Fruit fly (Drosophila melanogaster): Measurements from ENCODE around the gene Fntb.
A peak's percentile ranks its signal among the peaks of the same experiment; 100 is the strongest.

The Fntb gene

DNA sequence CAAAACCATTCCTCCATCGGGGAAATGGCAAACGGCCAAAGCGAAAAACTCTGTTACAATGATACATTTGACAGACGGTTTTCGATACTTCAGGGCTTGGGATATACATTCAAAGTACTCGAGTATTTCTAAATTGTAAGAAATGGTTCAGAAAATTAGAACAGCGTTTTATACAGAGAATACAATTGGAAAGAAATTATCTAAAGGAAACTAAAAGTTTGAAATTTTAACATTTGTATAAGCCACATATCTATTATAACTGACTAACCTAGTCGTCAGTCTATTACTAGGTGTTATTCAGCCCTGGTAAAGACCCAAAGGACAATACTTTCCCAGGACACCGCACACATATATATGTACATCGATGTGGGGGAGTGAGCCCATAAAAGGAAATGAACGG lies 43.7 kb downstream of the Fntb start (continued):
- TF ChIP-seq CG1233 (GFP tag; optimal IDR thresholded peaks at IDR 0.05) (peak; percentile 17), CG14860 (GFP tag; IDR thresholded peaks at IDR 0.05; ENCODE audit: partially characterized antibody) (no peak), CG4404 (GFP tag; IDR thresholded peaks at IDR 0.05) (no peak), Nf-YC (tag; optimal IDR thresholded peaks at IDR 0.05) (peak; percentile 21), Dref (GFP tag; IDR thresholded peaks at IDR 0.05) (no peak), CG31365 (tag; optimal IDR thresholded peaks at IDR 0.05) (no peak), CG12299 (tag; optimal IDR thresholded peaks at IDR 0.05) (peak; percentile 49), CG14050 (GFP tag; IDR thresholded peaks at IDR 0.05) (no peak), mld (GFP tag; IDR thresholded peaks at IDR 0.05; ENCODE audit: partially characterized antibody) (no peak), HLH54F (GFP tag; optimal IDR thresholded peaks at IDR 0.05) (no peak), CG17912 (GFP tag; optimal IDR thresholded peaks at IDR 0.05) (no peak), CG7928 (GFP tag; optimal IDR thresholded peaks at IDR 0.05) (peak; percentile 71), CG5180 (GFP tag; optimal IDR thresholded peaks at IDR 0.05) (peak; percentile 11), CG15601 (tag; optimal IDR thresholded peaks at IDR 0.05) (no peak), CG10274 (GFP tag; optimal IDR thresholded peaks at IDR 0.05) (no peak), vfl (GFP tag; optimal IDR thresholded peaks at IDR 0.05) (no peak), CG15011 (GFP tag; optimal IDR thresholded peaks at IDR 0.05) (no peak), slp2 (GFP tag; optimal IDR thresholded peaks at IDR 0.05) (no peak), fd102C (GFP tag; optimal IDR thresholded peaks at IDR 0.05) (no peak), CG1024 (GFP tag; IDR thresholded peaks at IDR 0.05) (no peak), CG8924 (tag; optimal IDR thresholded peaks at IDR 0.05) (peak; percentile 54), CG3407 (GFP tag; optimal IDR thresholded peaks at IDR 0.05) (no peak), CG12155 (GFP tag; optimal IDR thresholded peaks at IDR 0.05) (peak; percentile 7), ab (GFP tag; optimal IDR thresholded peaks at IDR 0.05) (no peak), amos (GFP tag; IDR thresholded peaks at IDR 0.05; ENCODE audit: partially characterized antibody) (no peak), zf30C (GFP tag; optimal IDR thresholded peaks at IDR 0.05) (no peak), ham (GFP tag; IDR thresholded peaks at IDR 0.05) (no peak), CG17186 (GFP tag; optimal IDR thresholded peaks at IDR 0.05) (no peak), CG12236 (GFP tag; optimal IDR thresholded peaks at IDR 0.05) (no peak), CG1529 (GFP tag; optimal IDR thresholded peaks at IDR 0.05) (no peak), HmgZ (tag; optimal IDR thresholded peaks at IDR 0.05) (peak; percentile 8), CG17359 (tag; optimal IDR thresholded peaks at IDR 0.05) (peak; percentile 23), Camta (GFP tag; optimal IDR thresholded peaks at IDR 0.05) (no peak), da (GFP tag; optimal IDR thresholded peaks at IDR 0.05) (no peak), CG2875 (GFP tag; optimal IDR thresholded peaks at IDR 0.05) (no peak), Oaz (GFP tag; IDR thresholded peaks at IDR 0.05) (no peak), Jarid2 (GFP tag; optimal IDR thresholded peaks at IDR 0.05) (no peak), D (optimal IDR thresholded peaks at IDR 0.05) (no peak), D (GFP tag; optimal IDR thresholded peaks at IDR 0.05) (no peak), lbe (GFP tag; optimal IDR thresholded peaks at IDR 0.05) (no peak), Scr (GFP tag; IDR thresholded peaks at IDR 0.05; ENCODE audit: partially characterized antibody) (no peak), CG10267 (tag; optimal IDR thresholded peaks at IDR 0.05) (peak; percentile 32), CrebB (tag; optimal IDR thresholded peaks at IDR 0.05) (no peak), CG33557 (GFP tag; optimal IDR thresholded peaks at IDR 0.05) (no peak), grau (tag; optimal IDR thresholded peaks at IDR 0.05) (peak; percentile 56), Hsf (GFP tag; optimal IDR thresholded peaks at IDR 0.05) (no peak), CG17385 (GFP tag; optimal IDR thresholded peaks at IDR 0.05) (peak; percentile 17), CoRest (tag; optimal IDR thresholded peaks at IDR 0.05) (peak; percentile 52), pzg (GFP tag; optimal IDR thresholded peaks at IDR 0.05) (no peak), odd (GFP tag; optimal IDR thresholded peaks at IDR 0.05) (peak; percentile 23), CG2202 (tag; optimal IDR thresholded peaks at IDR 0.05) (no peak)

All from whole organism, embryonic.